Fruit fly (Drosophila melanogaster) whole organism, embryonic: ENCODE results near the gene wg.
A peak's percentile ranks its signal among the peaks of the same experiment; 100 is the strongest.

ENCODE experiments used
- Ada2b ChIP-seq: fragments of 200-800 bp; sonication (Bioruptor generic); IDR thresholded peaks from 2 replicates; pipeline ENCODE4 v1.3.6; 2022; ENCODE audit warnings: missing biosample characterization, missing genetic modification characterization
- Aef1 ChIP-seq: fragments of 200-800 bp; sonication (Bioruptor generic); IDR thresholded peaks from 3 replicates; pipeline ENCODE4 v1.3.6; 2022; ENCODE audit warnings: missing biosample characterization, missing genetic modification characterization
- Atf-2 ChIP-seq: fragments of 200-800 bp; sonication (Bioruptor generic); optimal IDR thresholded peaks from 2 replicates; lab custom pipeline; 2016; ENCODE audit warnings: missing biosample characterization, missing genetic modification characterization
- CG10209 ChIP-seq: fragments of 200-800 bp; sonication (Bioruptor generic); optimal IDR thresholded peaks from 3 replicates; lab custom pipeline; 2017; ENCODE audit warnings: missing biosample characterization, mild to moderate bottlenecking, missing genetic modification characterization, missing genetic modification reagents
- CG1024 ChIP-seq: fragments of 200-800 bp; sonication (Bioruptor generic); IDR thresholded peaks from 2 replicates; pipeline ENCODE4 v1.3.6; 2022; ENCODE audit warnings: missing biosample characterization, missing genetic modification characterization
- CG10274 ChIP-seq: fragments of 200-800 bp; sonication (Bioruptor generic); optimal IDR thresholded peaks from 3 replicates; lab custom pipeline; 2017; ENCODE audit warnings: missing biosample characterization, mild to moderate bottlenecking, missing genetic modification characterization
- CG10462 ChIP-seq: fragments of 200-800 bp; sonication (Bioruptor generic); optimal IDR thresholded peaks from 2 replicates; lab custom pipeline; 2016; ENCODE audit warnings: missing biosample characterization, missing genetic modification characterization
- CG11398 ChIP-seq: fragments of 200-800 bp; sonication (Bioruptor generic); optimal IDR thresholded peaks from 2 replicates; lab custom pipeline; 2016; ENCODE audit warnings: missing biosample characterization, missing genetic modification characterization
- CG11695 ChIP-seq: fragments of 200-800 bp; sonication (Bioruptor generic); IDR thresholded peaks from 3 replicates; pipeline ENCODE4 v1.3.6; 2022; ENCODE audit warnings: missing biosample characterization, missing genetic modification characterization
- CG12769 ChIP-seq: fragments of 200-800 bp; sonication (Bioruptor generic); optimal IDR thresholded peaks from 2 replicates; lab custom pipeline; 2019; ENCODE audit warnings: missing biosample characterization, mild to moderate bottlenecking, missing genetic modification characterization, moderate library complexity
- CG13287 ChIP-seq: fragments of 200-800 bp; sonication (Bioruptor generic); IDR thresholded peaks from 2 replicates; pipeline ENCODE4 v1.3.6; 2022; ENCODE audit warnings: missing biosample characterization, missing genetic modification characterization; ENCODE audit not compliant: partially characterized antibody
- CG13296 ChIP-seq: fragments of 200-800 bp; sonication (Bioruptor generic); optimal IDR thresholded peaks from 3 replicates; lab custom pipeline; 2018; ENCODE audit warnings: missing biosample characterization, mild to moderate bottlenecking, missing genetic modification characterization
- CG14860 ChIP-seq: fragments of 200-800 bp; sonication (Bioruptor generic); IDR thresholded peaks from 3 replicates; pipeline ENCODE4 v1.3.6; 2022; ENCODE audit warnings: missing biosample characterization, missing genetic modification characterization; ENCODE audit not compliant: partially characterized antibody
- CG17385 ChIP-seq: fragments of 200-800 bp; sonication (Bioruptor generic); optimal IDR thresholded peaks from 3 replicates; lab custom pipeline; 2018; ENCODE audit warnings: missing biosample characterization, mild to moderate bottlenecking, missing genetic modification characterization
- CG2116 ChIP-seq: fragments of 200-800 bp; sonication (Bioruptor generic); optimal IDR thresholded peaks from 3 replicates; lab custom pipeline; 2018; ENCODE audit warnings: missing biosample characterization, mild to moderate bottlenecking, missing genetic modification characterization
- CG31388 ChIP-seq: fragments of 200-800 bp; sonication (Bioruptor generic); optimal IDR thresholded peaks from 2 replicates; lab custom pipeline; 2016; ENCODE audit warnings: missing biosample characterization, missing genetic modification characterization
- CG3995 ChIP-seq: fragments of 200-800 bp; sonication (Bioruptor generic); optimal IDR thresholded peaks from 3 replicates; lab custom pipeline; 2016; ENCODE audit warnings: missing biosample characterization, missing genetic modification characterization
- CG4617 ChIP-seq: fragments of 200-800 bp; sonication (Bioruptor generic); optimal IDR thresholded peaks from 3 replicates; lab custom pipeline; 2016; ENCODE audit warnings: missing biosample characterization, missing genetic modification characterization, borderline replicate concordance
- CG6854 ChIP-seq: fragments of 200-800 bp; sonication (Bioruptor generic); optimal IDR thresholded peaks from 3 replicates; lab custom pipeline; 2017; ENCODE audit warnings: missing biosample characterization, mild to moderate bottlenecking, missing genetic modification characterization
- CG8924 ChIP-seq: fragments of 200-800 bp; optimal IDR thresholded peaks from 3 replicates; lab custom pipeline; 2019; ENCODE audit warnings: missing biosample characterization, mild to moderate bottlenecking, missing genetic modification characterization, moderate library complexity
- CTCF ChIP-seq: fragments of 200-800 bp; sonication (Bioruptor generic); optimal IDR thresholded peaks from 2 replicates; lab custom pipeline; 2017; ENCODE audit warnings: missing biosample characterization, mild to moderate bottlenecking, missing genetic modification characterization, moderate library complexity
- Dad ChIP-seq: fragments of 200-800 bp; sonication (Bioruptor generic); optimal IDR thresholded peaks from 3 replicates; lab custom pipeline; 2016; ENCODE audit warnings: missing biosample characterization, missing genetic modification characterization
- Deaf1 ChIP-seq: fragments of 200-800 bp; optimal IDR thresholded peaks from 3 replicates; lab custom pipeline; 2019; ENCODE audit warnings: missing biosample characterization, mild to moderate bottlenecking, missing genetic modification characterization, moderate library complexity
- Fer2 ChIP-seq: fragments of 200-800 bp; sonication (Bioruptor generic); optimal IDR thresholded peaks from 2 replicates; lab custom pipeline; 2018; ENCODE audit warnings: missing biosample characterization, mild to moderate bottlenecking, missing genetic modification characterization, moderate library complexity
- Hmr ChIP-seq: fragments of 200-800 bp; sonication (Bioruptor generic); optimal IDR thresholded peaks from 3 replicates; lab custom pipeline; 2017; ENCODE audit warnings: mild to moderate bottlenecking, missing biosample characterization, missing genetic modification reagents, missing genetic modification characterization
- Hr78 ChIP-seq, 2 experiments: fragments of 200-800 bp in 1 of 2; fragments of >200 bp in 1 of 2; sonication (Bioruptor generic) in 1 of 2; optimal IDR thresholded peaks; 2 replicates each; lab custom pipeline; 2017 to 2019; ENCODE audit warnings: missing biosample characterization in 2 of 2, missing genetic modification characterization in 2 of 2, mild to moderate bottlenecking in 1 of 2, moderate library complexity in 1 of 2
- Jarid2 ChIP-seq: fragments of 200-800 bp; sonication (Bioruptor generic); optimal IDR thresholded peaks from 3 replicates; lab custom pipeline; 2017; ENCODE audit warnings: mild to moderate bottlenecking, missing biosample characterization, missing genetic modification reagents, missing genetic modification characterization
- NK7.1 ChIP-seq: fragments of 200-800 bp; sonication (Bioruptor generic); optimal IDR thresholded peaks from 3 replicates; lab custom pipeline; 2016; ENCODE audit warnings: missing biosample characterization, missing genetic modification characterization
- ase ChIP-seq: fragments of 200-800 bp; sonication (Bioruptor generic); IDR thresholded peaks from 3 replicates; pipeline ENCODE4 v1.3.6; 2022; ENCODE audit warnings: missing biosample characterization, missing genetic modification characterization
- bigmax ChIP-seq: fragments of 200-800 bp; sonication (Bioruptor generic); optimal IDR thresholded peaks from 2 replicates; lab custom pipeline; 2018; ENCODE audit warnings: missing biosample characterization, mild to moderate bottlenecking, missing genetic modification characterization
- cad ChIP-seq: fragments of >200 bp; optimal IDR thresholded peaks from 2 replicates; lab custom pipeline; 2017; ENCODE audit warnings: missing biosample characterization, missing genetic modification characterization
- croc ChIP-seq: fragments of 200-800 bp; sonication (Bioruptor generic); conservative IDR thresholded peaks from 3 replicates; pipeline ENCODE4 v1.3.6; 2022; ENCODE audit warnings: missing biosample characterization, missing genetic modification characterization
- esg ChIP-seq: fragments of 200-800 bp; sonication (Bioruptor generic); conservative IDR thresholded peaks from 2 replicates; pipeline ENCODE4 v1.3.6; 2022; ENCODE audit warnings: missing biosample characterization, missing genetic modification characterization
- exex ChIP-seq: fragments of 200-800 bp; sonication (Bioruptor generic); optimal IDR thresholded peaks from 4 replicates; lab custom pipeline; 2018; ENCODE audit warnings: missing biosample characterization, mild to moderate bottlenecking, missing genetic modification characterization, moderate library complexity
- fru ChIP-seq: fragments of >200 bp; optimal IDR thresholded peaks from 2 replicates; lab custom pipeline; 2017
- gsb-n ChIP-seq: fragments of 200-800 bp; sonication (Bioruptor generic); optimal IDR thresholded peaks from 3 replicates; lab custom pipeline; 2018; ENCODE audit warnings: missing biosample characterization, mild to moderate bottlenecking, missing genetic modification characterization
- hth ChIP-seq: fragments of >200 bp; optimal IDR thresholded peaks from 2 replicates; lab custom pipeline; 2017; ENCODE audit warnings: inconsistent platforms
- jigr1 ChIP-seq: fragments of 200-800 bp; sonication (Bioruptor generic); IDR thresholded peaks from 3 replicates; pipeline ENCODE4 v1.3.6; 2022; ENCODE audit warnings: missing biosample characterization, missing genetic modification characterization
- kay ChIP-seq: fragments of 200-800 bp; sonication (Bioruptor generic); optimal IDR thresholded peaks from 2 replicates; lab custom pipeline; 2016; ENCODE audit warnings: missing biosample characterization, missing genetic modification characterization
- mam ChIP-seq: fragments of 200-800 bp; sonication (Bioruptor generic); optimal IDR thresholded peaks from 3 replicates; lab custom pipeline; 2016; ENCODE audit warnings: missing biosample characterization, missing genetic modification characterization
- mld ChIP-seq: fragments of 200-800 bp; sonication (Bioruptor generic); IDR thresholded peaks from 3 replicates; pipeline ENCODE4 v1.3.6; 2022; ENCODE audit warnings: missing biosample characterization, missing genetic modification characterization; ENCODE audit not compliant: partially characterized antibody
- oc ChIP-seq: fragments of 200-800 bp; sonication (Bioruptor generic); optimal IDR thresholded peaks from 2 replicates; lab custom pipeline; 2018; ENCODE audit warnings: missing biosample characterization, mild to moderate bottlenecking, missing genetic modification characterization, moderate library complexity
- onecut ChIP-seq: fragments of 200-800 bp; sonication (Bioruptor generic); IDR thresholded peaks from 2 replicates; pipeline ENCODE4 v1.3.6; 2022; ENCODE audit warnings: missing biosample characterization, missing genetic modification characterization
- pb ChIP-seq: fragments of 200-800 bp; sonication (Bioruptor generic); optimal IDR thresholded peaks from 3 replicates; lab custom pipeline; 2016; ENCODE audit warnings: missing biosample characterization, missing genetic modification characterization
- pros ChIP-seq: fragments of 200-800 bp; sonication (Bioruptor generic); optimal IDR thresholded peaks from 3 replicates; lab custom pipeline; 2019; ENCODE audit warnings: missing biosample characterization, mild to moderate bottlenecking, missing genetic modification characterization, moderate library complexity
- schlank ChIP-seq: fragments of 200-800 bp; sonication (Bioruptor generic); optimal IDR thresholded peaks from 2 replicates; lab custom pipeline; 2018; ENCODE audit warnings: missing biosample characterization, mild to moderate bottlenecking, missing genetic modification characterization
- sima ChIP-seq: fragments of 200-800 bp; sonication (Bioruptor generic); optimal IDR thresholded peaks from 2 replicates; lab custom pipeline; 2016; ENCODE audit warnings: missing biosample characterization, missing genetic modification characterization
- slbo ChIP-seq: fragments of 200-800 bp; sonication (Bioruptor generic); IDR thresholded peaks from 2 replicates; pipeline ENCODE4 v1.3.6; 2022; ENCODE audit warnings: missing biosample characterization, missing genetic modification characterization
- so ChIP-seq: fragments of 200-800 bp; sonication (Bioruptor generic); IDR thresholded peaks from 3 replicates; pipeline ENCODE4 v1.3.6; 2022; ENCODE audit warnings: missing biosample characterization, missing genetic modification characterization
- trh ChIP-seq: fragments of 200-800 bp; sonication (Bioruptor generic); optimal IDR thresholded peaks from 2 replicates; lab custom pipeline; 2016; ENCODE audit warnings: missing biosample characterization, missing genetic modification characterization
- tup ChIP-seq: fragments of 200-800 bp; sonication (Bioruptor generic); optimal IDR thresholded peaks from 2 replicates; lab custom pipeline; 2016; ENCODE audit warnings: missing biosample characterization, mild to moderate bottlenecking, missing genetic modification characterization, moderate library complexity
- wor ChIP-seq: fragments of 200-800 bp; sonication (Bioruptor generic); IDR thresholded peaks from 2 replicates; pipeline ENCODE4 v1.3.6; 2022; ENCODE audit warnings: missing biosample characterization, missing genetic modification characterization

wg gene

DNA sequence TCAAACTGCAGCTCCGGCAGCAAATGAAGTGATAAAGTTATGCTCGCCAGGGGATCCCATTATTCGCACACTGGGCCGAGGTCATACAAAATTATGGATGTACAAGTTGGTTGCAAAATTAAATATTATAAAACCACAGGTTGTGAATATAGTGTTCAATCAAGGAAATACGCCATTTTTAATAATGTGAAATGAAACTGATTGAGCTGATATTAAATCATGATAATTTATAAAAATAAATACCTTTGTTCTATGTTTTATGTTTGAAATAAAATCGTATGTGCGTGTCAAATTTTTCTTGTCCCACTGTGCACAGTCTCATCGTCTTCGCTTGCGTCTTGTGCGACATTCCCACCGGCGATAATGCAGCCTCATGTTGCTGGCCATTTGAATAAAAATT lies 11.0 kb upstream of the wg start (continued):
- TF ChIP-seq CG14860 (GFP tag; lab: Robert Waterston, UW) (0 out of 3 replicates have a peak, but pooled peaks have one; percentile 45), CG13287 (GFP tag; lab: Robert Waterston, UW) (no peak), CG13296 (peak; percentile 18), CG10274 (GFP tag; lab: Kevin White, UChicago) (no peak), fru (lab: Kevin White, UChicago) (no peak), CG10462 (GFP tag; lab: Kevin White, UChicago) (peak; percentile 56), schlank (tag; lab: Kevin White, UChicago) (no peak), mld (GFP tag; lab: Robert Waterston, UW) (no peak), ase (0 out of 3 replicates have a peak, but pooled peaks have one; percentile 59), CG8924 (tag; lab: Kevin White, UChicago) (peak; percentile 86), Dad (no peak), exex (tag; lab: Kevin White, UChicago) (no peak), CG1024 (GFP tag; lab: Robert Waterston, UW) (peak; percentile 47; the same call in 1 of the 2 replicates), pros (GFP tag; lab: Kevin White, UChicago) (peak; percentile 42), sima (GFP tag; lab: Kevin White, UChicago) (no peak), CG10209 (GFP tag; lab: Kevin White, UChicago) (peak; percentile 70), Hr78 (GFP tag; optimal IDR thresholded peaks at IDR 0.05; lab: Kevin White, UChicago) (peak in 1 of 2 experiments; percentile 65), CG11398 (GFP tag; lab: Kevin White, UChicago) (no peak), tup (GFP tag; lab: Kevin White, UChicago) (peak; percentile 31), CG2116 (peak; percentile 24), CG31388 (GFP tag; lab: Kevin White, UChicago) (no peak), kay (GFP tag; lab: Kevin White, UChicago) (peak; percentile 48), cad (GFP tag; lab: Kevin White, UChicago) (no peak), CG12769 (tag; lab: Kevin White, UChicago) (peak; percentile 1), slbo (GFP tag; lab: Robert Waterston, UW) (no peak), oc (tag; lab: Kevin White, UChicago) (peak; percentile 64), Jarid2 (GFP tag; lab: Kevin White, UChicago) (peak; percentile 8), CG3995 (no peak), NK7.1 (no peak), jigr1 (GFP tag; lab: Robert Waterston, UW) (0 out of 3 replicates have a peak, but pooled peaks have one; percentile 19), wor (GFP tag; lab: Robert Waterston, UW) (peak; percentile 65), mam (GFP tag; lab: Kevin White, UChicago) (peak; percentile 9), Aef1 (peak; percentile 44; the same call in 1 of the 3 replicates), CG4617 (GFP tag; lab: Kevin White, UChicago) (no peak), CTCF (peak; percentile 6), gsb-n (tag; lab: Kevin White, UChicago) (peak; percentile 92), bigmax (GFP tag; lab: Kevin White, UChicago) (no peak), trh (peak; percentile 25), pb (GFP tag; lab: Kevin White, UChicago) (no peak), esg (GFP tag; lab: Robert Waterston, UW) (peak; percentile 68), CG17385 (peak; percentile 66), Hmr (peak; percentile 7), Atf-2 (GFP tag; lab: Kevin White, UChicago) (peak; percentile 57), croc (peak; percentile 80), Deaf1 (tag; lab: Kevin White, UChicago) (peak; percentile 35), so (peak; percentile 77; the same call in 2 of the 3 replicates), CG11695 (GFP tag; lab: Robert Waterston, UW) (peak; percentile 65), hth (no peak), Fer2 (tag; lab: Kevin White, UChicago) (no peak), CG6854 (GFP tag; lab: Kevin White, UChicago) (peak; percentile 20), Ada2b (GFP tag; lab: Robert Waterston, UW) (peak; percentile 55), onecut (GFP tag; lab: Robert Waterston, UW) (peak; percentile 65)
